Worm (Caenorhabditis elegans) whole organism, mixed stage, embryonic: Measurements from ENCODE around the gene fbxb-43.

Experiments
- ceh-39 ChIP-seq: fragments of 150-350 bp; optimal IDR thresholded peaks from 2 replicates; lab custom pipeline; 2014; ENCODE audit warnings: missing biosample characterization, missing genetic modification characterization
- ces-1 ChIP-seq: fragments of 150-350 bp; optimal IDR thresholded peaks from 2 replicates; lab custom pipeline; 2014; ENCODE audit warnings: missing biosample characterization, missing genetic modification reagents, missing genetic modification characterization
- drap-1 ChIP-seq: fragments of 200-800 bp; sonication (Bioruptor generic); optimal IDR thresholded peaks from 3 replicates; lab custom pipeline; 2018; ENCODE audit warnings: mild to moderate bottlenecking, missing genetic modification characterization, missing compliant biosample characterization
- ham-2 ChIP-seq: fragments of 200-800 bp; sonication (Bioruptor generic); optimal IDR thresholded peaks from 2 replicates; lab custom pipeline; 2018; ENCODE audit warnings: mild to moderate bottlenecking, missing genetic modification characterization, missing compliant biosample characterization
- lsy-2 ChIP-seq: fragments of 150-350 bp; optimal IDR thresholded peaks from 2 replicates; lab custom pipeline; 2014; ENCODE audit warnings: missing biosample characterization, missing genetic modification characterization
- mab-5 ChIP-seq: fragments of 150-350 bp; optimal IDR thresholded peaks from 2 replicates; lab custom pipeline; 2014; ENCODE audit warnings: missing biosample characterization, missing genetic modification characterization
- mep-1 ChIP-seq: fragments of 150-350 bp; optimal IDR thresholded peaks from 2 replicates; lab custom pipeline; 2017; ENCODE audit warnings: missing biosample characterization, missing genetic modification reagents, missing genetic modification characterization, inconsistent platforms
- nhr-12 ChIP-seq: fragments of 150-350 bp; optimal IDR thresholded peaks from 2 replicates; lab custom pipeline; 2014; ENCODE audit warnings: missing biosample characterization, missing genetic modification characterization
- unc-120 ChIP-seq: sonication (generic microtip); optimal IDR thresholded peaks from 2 replicates; lab custom pipeline; 2017; ENCODE audit warnings: missing genetic modification characterization, missing compliant biosample characterization; ENCODE audit not compliant: poor library complexity, severe bottlenecking
- unc-62 ChIP-seq: fragments of 150-350 bp; optimal IDR thresholded peaks from 2 replicates; lab custom pipeline; 2014; ENCODE audit warnings: missing biosample characterization, missing genetic modification reagents, missing genetic modification characterization

ce11 chrII:1567646-1568045, 31.6 kb downstream of the fbxb-43 start, which contains the start of gene K05F6.8:
- TF ChIP-seq lsy-2 (tag; lab: Kevin White, UChicago) (no peak), mab-5 (tag; lab: Kevin White, UChicago) (no peak), drap-1 (GFP tag; lab: Kevin White, UChicago) (no peak), ham-2 (GFP tag; lab: Kevin White, UChicago) (no peak), nhr-12 (tag; lab: Kevin White, UChicago) (no peak), ces-1 (GFP tag; lab: Kevin White, UChicago) (no peak), mep-1 (no peak), ceh-39 (tag; lab: Kevin White, UChicago) (no peak), unc-120 (no peak), unc-62 (no peak)
